Worm (Caenorhabditis elegans): Measurements from ENCODE around the gene clec-37.

ce11 chrV:16802572-16802971 is 49.3 kb downstream of the clec-37 start, which contains the start of gene cand-1:
- TF ChIP-seq nhr-10 (tag; optimal IDR thresholded peaks at IDR 0.05) (no peak), mab-5 (tag; optimal IDR thresholded peaks at IDR 0.05) (no peak), gmeb-1 (tag; optimal IDR thresholded peaks at IDR 0.05) (no peak), ceh-82 (tag; optimal IDR thresholded peaks at IDR 0.05) (no peak), nhr-11 (tag; optimal IDR thresholded peaks at IDR 0.05) (no peak), sma-9 (GFP tag; optimal IDR thresholded peaks at IDR 0.05) (no peak), sma-9 (tag; optimal IDR thresholded peaks at IDR 0.05) (no peak), zag-1 (tag; optimal IDR thresholded peaks at IDR 0.05) (no peak), sem-4 (tag; optimal IDR thresholded peaks at IDR 0.05) (no peak), unc-62 (GFP tag; optimal IDR thresholded peaks at IDR 0.05) (no peak), nhr-12 (tag; optimal IDR thresholded peaks at IDR 0.05) (no peak), lin-13 (GFP tag; optimal IDR thresholded peaks at IDR 0.05) (no peak), elt-3 (tag; optimal IDR thresholded peaks at IDR 0.05) (no peak), unc-39 (tag; optimal IDR thresholded peaks at IDR 0.05) (no peak)
